Worm (Caenorhabditis elegans) whole organism, L4 larva: ENCODE results near the gene daf-2.

ENCODE experiments used
- F10B5.3 ChIP-seq: sonication (generic microtip); optimal IDR thresholded peaks from 2 replicates; lab custom pipeline; 2016; ENCODE audit warnings: mild to moderate bottlenecking, missing genetic modification characterization, missing compliant biosample characterization
- F37D6.2 ChIP-seq: sonication (generic microtip); optimal IDR thresholded peaks from 2 replicates; lab custom pipeline; 2016; ENCODE audit warnings: mild to moderate bottlenecking, missing genetic modification characterization, missing compliant biosample characterization
- F44E2.7 ChIP-seq: fragments of 200-800 bp; sonication (Bioruptor generic); IDR thresholded peaks from 2 replicates; pipeline ENCODE4 v2.1.2; 2022; ENCODE audit warnings: missing genetic modification characterization, missing compliant biosample characterization
- R02D3.7 ChIP-seq: fragments of 150-350 bp; sonication (generic microtip); optimal IDR thresholded peaks from 3 replicates; lab custom pipeline; 2014; ENCODE audit warnings: missing biosample characterization, missing genetic modification characterization
- T20F7.1 ChIP-seq: fragments of 200-800 bp; sonication (Bioruptor generic); optimal IDR thresholded peaks from 2 replicates; lab custom pipeline; 2018; ENCODE audit warnings: mild to moderate bottlenecking, missing genetic modification characterization, missing compliant biosample characterization
- Y105C5A.15 ChIP-seq: fragments of 200-800 bp; sonication (Bioruptor generic); IDR thresholded peaks from 2 replicates; pipeline ENCODE4 v1.3.6; 2022; ENCODE audit warnings: missing genetic modification characterization, missing compliant biosample characterization
- Y5F2A.4 ChIP-seq: fragments of 200-800 bp; sonication (Bioruptor generic); optimal IDR thresholded peaks from 2 replicates; lab custom pipeline; 2018; ENCODE audit warnings: mild to moderate bottlenecking, missing genetic modification characterization, missing compliant biosample characterization
- ZK337.2 ChIP-seq: fragments of 200-800 bp; sonication (Bioruptor generic); IDR thresholded peaks from 2 replicates; pipeline ENCODE4 v1.3.6; 2022; ENCODE audit warnings: missing genetic modification reagents, missing genetic modification characterization, missing compliant biosample characterization
- attf-4 ChIP-seq: sonication (generic microtip); optimal IDR thresholded peaks from 3 replicates; lab custom pipeline; 2017; ENCODE audit warnings: missing biosample characterization, missing genetic modification characterization
- ceh-20 ChIP-seq: fragments of 200-800 bp; sonication (Bioruptor generic); IDR thresholded peaks from 2 replicates; pipeline ENCODE4 v1.3.6; 2022; ENCODE audit warnings: missing genetic modification reagents, missing genetic modification characterization, missing compliant biosample characterization
- ceh-28 ChIP-seq: fragments of 150-350 bp; optimal IDR thresholded peaks from 2 replicates; lab custom pipeline; 2014; ENCODE audit warnings: missing biosample characterization, missing genetic modification reagents, missing genetic modification characterization
- ceh-62 ChIP-seq: sonication (generic microtip); optimal IDR thresholded peaks from 2 replicates; lab custom pipeline; 2017; ENCODE audit warnings: missing biosample characterization, missing genetic modification characterization
- ces-1 ChIP-seq: fragments of 150-350 bp; sonication (generic microtip); optimal IDR thresholded peaks from 4 replicates; lab custom pipeline; 2014; ENCODE audit warnings: missing biosample characterization, missing genetic modification reagents, missing genetic modification characterization
- cey-2 ChIP-seq: sonication (generic microtip); optimal IDR thresholded peaks from 3 replicates; lab custom pipeline; 2017; ENCODE audit warnings: missing genetic modification characterization, mild to moderate bottlenecking, missing compliant biosample characterization, antibody characterized with exemption, borderline replicate concordance; ENCODE audit not compliant: insufficient read depth
- daf-12 ChIP-seq: fragments of 150-350 bp; optimal IDR thresholded peaks from 2 replicates; lab custom pipeline; 2014; ENCODE audit warnings: missing biosample characterization, missing genetic modification reagents, missing genetic modification characterization
- daf-8 ChIP-seq: fragments of 200-800 bp; sonication (Bioruptor generic); IDR thresholded peaks from 2 replicates; pipeline ENCODE4 v1.3.6; 2022; ENCODE audit warnings: missing genetic modification characterization, missing compliant biosample characterization
- dmd-8 ChIP-seq: fragments of 200-800 bp; sonication (Bioruptor generic); IDR thresholded peaks from 2 replicates; pipeline ENCODE4 v1.3.6; 2022; ENCODE audit warnings: missing genetic modification characterization, missing compliant biosample characterization
- dmd-9 ChIP-seq: fragments of 200-800 bp; sonication (Bioruptor generic); IDR thresholded peaks from 2 replicates; pipeline ENCODE4 v1.3.6; 2022; ENCODE audit warnings: missing genetic modification reagents, missing genetic modification characterization, missing compliant biosample characterization
- duxl-1 ChIP-seq: sonication (generic microtip); optimal IDR thresholded peaks from 2 replicates; lab custom pipeline; 2016; ENCODE audit warnings: mild to moderate bottlenecking, missing genetic modification characterization, moderate library complexity, missing compliant biosample characterization; ENCODE audit not compliant: poor library complexity
- egl-27 ChIP-seq: sonication (generic microtip); optimal IDR thresholded peaks from 3 replicates; lab custom pipeline; 2017; ENCODE audit warnings: missing biosample characterization, missing genetic modification reagents, missing genetic modification characterization
- egl-43 ChIP-seq: fragments of 200-800 bp; sonication (Bioruptor generic); IDR thresholded peaks from 2 replicates; pipeline ENCODE4 v1.3.6; 2022; ENCODE audit warnings: missing genetic modification reagents, missing genetic modification characterization, missing compliant biosample characterization
- hif-1 ChIP-seq, 2 experiments: sonication (generic microtip); optimal IDR thresholded peaks; 2 replicates each; lab custom pipeline; 2016 to 2017; ENCODE audit warnings: missing compliant biosample characterization in 2 of 2, missing genetic modification characterization in 2 of 2, missing genetic modification reagents in 2 of 2, missing genotype in 2 of 2, mild to moderate bottlenecking in 1 of 2
- jun-1 ChIP-seq: fragments of 150-350 bp; optimal IDR thresholded peaks from 2 replicates; lab custom pipeline; 2014; ENCODE audit warnings: missing biosample characterization, missing genetic modification reagents, missing genetic modification characterization
- lim-7 ChIP-seq: fragments of 200-800 bp; sonication (Bioruptor generic); IDR thresholded peaks from 2 replicates; pipeline ENCODE4 v1.3.6; 2022; ENCODE audit warnings: missing genetic modification characterization, missing compliant biosample characterization
- lin-13 ChIP-seq: fragments of 150-350 bp; optimal IDR thresholded peaks from 2 replicates; lab custom pipeline; 2014; ENCODE audit warnings: missing biosample characterization, missing genetic modification reagents, missing genetic modification characterization
- lin-29 ChIP-seq: fragments of 200-800 bp; sonication (Bioruptor generic); IDR thresholded peaks from 2 replicates; pipeline ENCODE4 v1.3.6; 2022; ENCODE audit warnings: missing genetic modification reagents, missing genetic modification characterization, missing compliant biosample characterization
- lin-38 ChIP-seq: fragments of 200-800 bp; sonication (Bioruptor generic); IDR thresholded peaks from 2 replicates; pipeline ENCODE4 v1.3.6; 2022; ENCODE audit warnings: missing genetic modification reagents, missing genetic modification characterization, missing compliant biosample characterization
- lsy-2 ChIP-seq, 2 experiments: fragments of 150-350 bp in 1 of 2; sonication (generic microtip) in 1 of 2; optimal IDR thresholded peaks; 2 replicates each; lab custom pipeline; 2014 to 2017; ENCODE audit warnings: missing biosample characterization in 2 of 2, missing genetic modification characterization in 2 of 2
- mdt-29 ChIP-seq: fragments of 200-800 bp; sonication (Bioruptor generic); IDR thresholded peaks from 2 replicates; pipeline ENCODE4 v1.3.6; 2022; ENCODE audit warnings: missing genetic modification reagents, missing genetic modification characterization, missing compliant biosample characterization
- mxl-3 ChIP-seq: fragments of 200-800 bp; sonication (Bioruptor generic); optimal IDR thresholded peaks from 2 replicates; lab custom pipeline; 2018; ENCODE audit warnings: mild to moderate bottlenecking, missing genetic modification characterization, missing compliant biosample characterization
- nhr-11 ChIP-seq: fragments of 150-350 bp; optimal IDR thresholded peaks from 2 replicates; lab custom pipeline; 2014; ENCODE audit warnings: missing biosample characterization, missing genetic modification characterization
- nhr-111 ChIP-seq: fragments of 200-800 bp; sonication (Bioruptor generic); optimal IDR thresholded peaks from 2 replicates; lab custom pipeline; 2018; ENCODE audit warnings: mild to moderate bottlenecking, missing genetic modification characterization, missing compliant biosample characterization
- nhr-25 ChIP-seq: sonication (generic microtip); optimal IDR thresholded peaks from 2 replicates; lab custom pipeline; 2017; ENCODE audit warnings: missing genetic modification characterization, mild to moderate bottlenecking, missing compliant biosample characterization, antibody characterized with exemption, moderate library complexity, borderline replicate concordance; ENCODE audit not compliant: insufficient read depth
- nhr-28 ChIP-seq: fragments of 150-350 bp; optimal IDR thresholded peaks from 2 replicates; lab custom pipeline; 2014; ENCODE audit warnings: missing biosample characterization, missing genetic modification characterization
- nhr-42 ChIP-seq: fragments of 200-800 bp; sonication (Bioruptor generic); IDR thresholded peaks from 2 replicates; pipeline ENCODE4 v1.3.6; 2022; ENCODE audit warnings: missing genetic modification characterization, missing compliant biosample characterization
- pha-4 ChIP-seq, 2 experiments: fragments of 150-350 bp in 1 of 2; fragments of 200-800 bp in 1 of 2; sonication (Bioruptor generic) in 1 of 2; IDR thresholded peaks in 1 of 2; optimal IDR thresholded peaks in 1 of 2; 2 replicates each; pipeline versions ENCODE4 v1.3.6 to Lab custom; 2014 to 2022; ENCODE audit warnings: missing genetic modification characterization in 2 of 2, missing genetic modification reagents in 2 of 2, missing biosample characterization in 1 of 2, missing compliant biosample characterization in 1 of 2
- spr-1 ChIP-seq: sonication (generic microtip); optimal IDR thresholded peaks from 2 replicates; lab custom pipeline; 2016; ENCODE audit warnings: mild to moderate bottlenecking, missing genetic modification characterization, missing compliant biosample characterization
- tra-1 ChIP-seq: fragments of 200-800 bp; sonication (Bioruptor generic); IDR thresholded peaks from 2 replicates; pipeline ENCODE4 v1.3.6; 2022; ENCODE audit warnings: missing genetic modification reagents, missing genetic modification characterization, missing compliant biosample characterization
- unc-130 ChIP-seq: sonication (generic microtip); optimal IDR thresholded peaks from 2 replicates; lab custom pipeline; 2016; ENCODE audit warnings: missing genetic modification reagents, missing genetic modification characterization, missing compliant biosample characterization
- unc-39 ChIP-seq: sonication (generic microtip); optimal IDR thresholded peaks from 2 replicates; lab custom pipeline; 2017; ENCODE audit warnings: missing biosample characterization, missing genetic modification characterization
- unc-62 ChIP-seq, 3 experiments: fragments of 150-350 bp in 1 of 3; sonication (generic microtip); optimal IDR thresholded peaks in 2 of 3; peaks in 1 of 3; 1 replicate in 1 of 3; 2 replicates in 2 of 3; lab custom pipeline; 2014 to 2017; ENCODE audit warnings: missing biosample characterization in 3 of 3, missing genetic modification characterization in 3 of 3, missing genetic modification reagents in 3 of 3, missing genotype in 1 of 3
- zfp-2 ChIP-seq: sonication (generic microtip); optimal IDR thresholded peaks from 2 replicates; lab custom pipeline; 2016; ENCODE audit warnings: mild to moderate bottlenecking, missing genetic modification characterization, missing compliant biosample characterization
- zip-11 ChIP-seq: fragments of 200-800 bp; sonication (Bioruptor generic); IDR thresholded peaks from 2 replicates; pipeline ENCODE4 v1.3.6; 2022; ENCODE audit warnings: missing genetic modification characterization, missing compliant biosample characterization
- ztf-11 ChIP-seq: fragments of 150-350 bp; optimal IDR thresholded peaks from 2 replicates; lab custom pipeline; 2014; ENCODE audit warnings: missing biosample characterization, missing genetic modification characterization

Gene daf-2

ce11 chrIII:2960740-2961361 lies 79.8 kb downstream of the daf-2 start:
- peak; percentile 85 for TF ChIP-seq F44E2.7 (GFP tag; lab: Robert Waterston, UW)
- TF ChIP-seq ceh-28 (tag; lab: Kevin White, UChicago), result peak; percentile 98

DNA sequence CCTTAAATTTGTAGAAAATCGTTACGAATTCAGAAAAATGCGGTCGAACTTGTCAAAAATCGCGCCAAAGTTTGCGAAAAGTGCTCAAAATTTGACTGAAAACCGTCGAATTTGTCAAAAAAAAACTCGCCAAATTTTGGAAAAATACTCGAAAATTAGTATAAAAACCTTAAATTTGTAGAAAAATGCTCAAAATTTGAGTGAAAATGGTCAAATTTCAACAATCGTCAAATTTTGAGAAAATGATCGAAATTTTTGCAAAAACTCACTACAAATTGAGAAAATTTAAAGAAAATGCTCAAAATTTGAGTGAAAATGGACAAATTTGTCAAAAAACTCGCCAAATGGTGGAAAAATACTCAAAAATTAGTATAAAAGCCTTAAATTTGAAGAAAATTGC lies 88.2 kb downstream of the daf-2 start:
- TF ChIP-seq unc-62 (GFP tag; optimal IDR thresholded peaks at IDR 0.05 in 1 of 2; lab: Kevin White, UChicago) (peak in 1 of 2 experiments; percentile 93), unc-62 (tag; optimal IDR thresholded peaks at IDR 0.05; lab: Kevin White, UChicago) (no peak), Y5F2A.4 (GFP tag; lab: Kevin White, UChicago) (no peak)

- TF ChIP-seq dmd-8 (GFP tag; lab: Robert Waterston, UW), result no peak
- TF ChIP-seq unc-39 (tag; lab: Kevin White, UChicago), result no peak
- no peak for TF ChIP-seq nhr-42 (GFP tag; lab: Robert Waterston, UW)
- TF ChIP-seq Y105C5A.15 (GFP tag; lab: Robert Waterston, UW), result no peak
- TF ChIP-seq ceh-20 (GFP tag; lab: Robert Waterston, UW), result no peak
- no peak for TF ChIP-seq ceh-62 (tag; lab: Kevin White, UChicago)
- TF ChIP-seq nhr-11 (tag; lab: Kevin White, UChicago), result no peak
- TF ChIP-seq ZK337.2 (GFP tag; lab: Robert Waterston, UW), result no peak
- TF ChIP-seq zip-11 (GFP tag; lab: Robert Waterston, UW), result no peak
- TF ChIP-seq nhr-28, result peak; percentile 88
- TF ChIP-seq lin-13 (GFP tag; lab: Kevin White, UChicago), result no peak
- TF ChIP-seq egl-43, result no peak
- TF ChIP-seq ztf-11 (tag; lab: Kevin White, UChicago), result no peak
- peak; percentile 36; the same call in 1 of the 2 replicates for TF ChIP-seq lin-29 (GFP tag; lab: Robert Waterston, UW)
- TF ChIP-seq F10B5.3 (tag; lab: Kevin White, UChicago), result no peak
- no peak for TF ChIP-seq zfp-2 (tag; lab: Kevin White, UChicago)
- no peak for TF ChIP-seq egl-27 (tag; lab: Kevin White, UChicago)
- no peak for TF ChIP-seq T20F7.1 (GFP tag; lab: Kevin White, UChicago)
- TF ChIP-seq tra-1 (GFP tag; lab: Robert Waterston, UW), result 0 out of 2 replicates have a peak, but pooled peaks have one; percentile 34
- TF ChIP-seq lsy-2 (tag; optimal IDR thresholded peaks at IDR 0.05; lab: Kevin White, UChicago), result peak in 1 of 2 experiments; percentile 46
- no peak for TF ChIP-seq mdt-29 (GFP tag; lab: Robert Waterston, UW)
- no peak for TF ChIP-seq nhr-25
- no peak for TF ChIP-seq dmd-9 (GFP tag; lab: Robert Waterston, UW)
- no peak for TF ChIP-seq R02D3.7 (tag; lab: Kevin White, UChicago)
- no peak for TF ChIP-seq spr-1 (tag; lab: Kevin White, UChicago)
- TF ChIP-seq lin-38 (GFP tag; lab: Robert Waterston, UW), result 0 out of 2 replicates have a peak, but pooled peaks have one; percentile 17
- TF ChIP-seq unc-130 (GFP tag; lab: Kevin White, UChicago), result no peak
- TF ChIP-seq F37D6.2 (tag; lab: Kevin White, UChicago), result no peak
- no peak for TF ChIP-seq ceh-28 (tag; lab: Kevin White, UChicago)
- no peak for TF ChIP-seq nhr-111 (GFP tag; lab: Kevin White, UChicago)
- TF ChIP-seq lim-7, result no peak
- TF ChIP-seq mxl-3 (GFP tag; lab: Kevin White, UChicago), result peak; percentile 40
- no peak for TF ChIP-seq ces-1 (GFP tag; lab: Kevin White, UChicago)
- no peak for TF ChIP-seq cey-2
- no peak for TF ChIP-seq duxl-1 (tag; lab: Kevin White, UChicago)
- TF ChIP-seq hif-1 (tag; optimal IDR thresholded peaks at IDR 0.05; lab: Kevin White, UChicago), result no peak
- TF ChIP-seq pha-4 (GFP tag; IDR thresholded peaks at IDR 0.05; lab: Robert Waterston, UW), result no peak
- TF ChIP-seq pha-4 (tag; optimal IDR thresholded peaks at IDR 0.05; lab: Kevin White, UChicago), result no peak
- TF ChIP-seq daf-12, result no peak
- TF ChIP-seq jun-1 (tag; lab: Kevin White, UChicago), result no peak
- TF ChIP-seq daf-8 (GFP tag; lab: Robert Waterston, UW), result no peak
- TF ChIP-seq attf-4 (tag; lab: Kevin White, UChicago), result no peak
These were observed 92.2 kb downstream of the daf-2 start for ce11 chrIII:2948310-2948961.
